Worm (Caenorhabditis elegans): Measurements from ENCODE around the gene fbxa-94.

The fbxa-94 gene

ce11 chrV:15553869-15554268, 18.8 kb upstream of the fbxa-94 start:
- no peak for TF ChIP-seq ceh-48 (tag; optimal IDR thresholded peaks at IDR 0.05)
- TF ChIP-seq hlh-15 (tag; optimal IDR thresholded peaks at IDR 0.05), result peak; percentile 15
- TF ChIP-seq elt-2 (tag; optimal IDR thresholded peaks at IDR 0.05), result peak; percentile 48
- no peak for TF ChIP-seq unc-42 (tag; optimal IDR thresholded peaks at IDR 0.05)
- peak; percentile 71 for TF ChIP-seq hlh-6 (tag; optimal IDR thresholded peaks at IDR 0.05)
- TF ChIP-seq pros-1 (tag; optimal IDR thresholded peaks at IDR 0.05), result no peak
- TF ChIP-seq pax-1 (tag; optimal IDR thresholded peaks at IDR 0.05), result no peak
- TF ChIP-seq sox-2 (GFP tag; IDR thresholded peaks at IDR 0.05), result no peak
- no peak for TF ChIP-seq ama-1 (optimal IDR thresholded peaks at IDR 0.05)
- peak; percentile 38 for TF ChIP-seq K02D7.2 (tag; optimal IDR thresholded peaks at IDR 0.05)
- TF ChIP-seq ceh-6 (GFP tag; optimal IDR thresholded peaks at IDR 0.05), result peak; percentile 12
- no peak for TF ChIP-seq ceh-22 (tag; optimal IDR thresholded peaks at IDR 0.05)
- no peak for TF ChIP-seq unc-86 (tag; optimal IDR thresholded peaks at IDR 0.05)
- TF ChIP-seq rnt-1 (tag; optimal IDR thresholded peaks at IDR 0.05), result peak; percentile 13
- TF ChIP-seq sox-4 (tag; optimal IDR thresholded peaks at IDR 0.05), result peak; percentile 44
- TF ChIP-seq lin-11 (tag; optimal IDR thresholded peaks at IDR 0.05), result peak; percentile 15
- TF ChIP-seq eyg-1 (tag; optimal IDR thresholded peaks at IDR 0.05), result no peak
- TF ChIP-seq ceh-19 (GFP tag; optimal IDR thresholded peaks at IDR 0.05), result peak; percentile 25
- TF ChIP-seq hlh-13 (GFP tag; optimal IDR thresholded peaks at IDR 0.05), result no peak
- no peak for TF ChIP-seq pag-3 (tag; optimal IDR thresholded peaks at IDR 0.05; ENCODE audit: borderline replicate concordance)
- TF ChIP-seq ceh-24 (tag; optimal IDR thresholded peaks at IDR 0.05), result no peak
- TF ChIP-seq ttx-3 (tag; optimal IDR thresholded peaks at IDR 0.05), result peak; percentile 23
- no peak for TF ChIP-seq zip-5 (tag; optimal IDR thresholded peaks at IDR 0.05)
- TF ChIP-seq C38D4.7 (GFP tag; optimal IDR thresholded peaks at IDR 0.05), result peak; percentile 35
- no peak for TF ChIP-seq pha-2 (tag; optimal IDR thresholded peaks at IDR 0.05)
- no peak for TF ChIP-seq pqm-1 (tag; optimal IDR thresholded peaks at IDR 0.05)
- no peak for TF ChIP-seq ceh-2 (tag; optimal IDR thresholded peaks at IDR 0.05)
- no peak for TF ChIP-seq hlh-8 (tag; optimal IDR thresholded peaks at IDR 0.05)
- TF ChIP-seq ceh-45 (GFP tag; IDR thresholded peaks at IDR 0.05), result 0 out of 2 replicates have a peak, but pooled peaks have one; percentile 41
- TF ChIP-seq che-1 (tag; optimal IDR thresholded peaks at IDR 0.05), result peak; percentile 71
- TF ChIP-seq nhr-11 (tag; optimal IDR thresholded peaks at IDR 0.05), result no peak
- TF ChIP-seq pat-9 (tag; optimal IDR thresholded peaks at IDR 0.05), result peak; percentile 27
- TF ChIP-seq syd-9 (tag; optimal IDR thresholded peaks at IDR 0.05), result peak; percentile 23
- peak; percentile 46 for TF ChIP-seq gmeb-2 (tag; optimal IDR thresholded peaks at IDR 0.05)
- peak; percentile 43 for TF ChIP-seq nhr-232 (tag; optimal IDR thresholded peaks at IDR 0.05)
- TF ChIP-seq ceh-14 (tag; optimal IDR thresholded peaks at IDR 0.05), result no peak
- peak; percentile 22 for TF ChIP-seq Y22D7AL.16 (tag; optimal IDR thresholded peaks at IDR 0.05)
- peak; percentile 6 for TF ChIP-seq npax-4 (tag; optimal IDR thresholded peaks at IDR 0.05)
- peak; percentile 25 for TF ChIP-seq C08G9.2 (tag; optimal IDR thresholded peaks at IDR 0.05)
- no peak for TF ChIP-seq K09A11.1 (tag; optimal IDR thresholded peaks at IDR 0.05; ENCODE audit: insufficient read depth)
- TF ChIP-seq dve-1 (tag; optimal IDR thresholded peaks at IDR 0.05), result peak; percentile 1

ce11 chrV:15559047-15559446, 13.7 kb upstream of the fbxa-94 start, which contains the start of gene acr-18:
acr-18 (minus strand) TSS chrV:15559147.
- TF ChIP-seq pat-9 (tag; optimal IDR thresholded peaks at IDR 0.05), result no peak
- no peak for TF ChIP-seq pax-1 (tag; optimal IDR thresholded peaks at IDR 0.05)
- TF ChIP-seq dmd-4 (tag; optimal IDR thresholded peaks at IDR 0.05; ENCODE audit: borderline replicate concordance), result no peak
- no peak for TF ChIP-seq che-1 (tag; optimal IDR thresholded peaks at IDR 0.05)
- no peak for TF ChIP-seq pha-2 (tag; optimal IDR thresholded peaks at IDR 0.05)
- no peak for TF ChIP-seq unc-3 (GFP tag; conservative IDR thresholded peaks at IDR 0.05)
- TF ChIP-seq unc-3 (tag; optimal IDR thresholded peaks at IDR 0.05), result no peak
- TF ChIP-seq dve-1 (tag; optimal IDR thresholded peaks at IDR 0.05), result no peak
- TF ChIP-seq ahr-1 (tag; optimal IDR thresholded peaks at IDR 0.05), result no peak
- no peak for TF ChIP-seq odd-2 (tag; optimal IDR thresholded peaks at IDR 0.05)
- no peak for TF ChIP-seq tbx-2 (tag; optimal IDR thresholded peaks at IDR 0.05)
- no peak for TF ChIP-seq fkh-6 (tag; optimal IDR thresholded peaks at IDR 0.05)
- TF ChIP-seq elt-4 (tag; optimal IDR thresholded peaks at IDR 0.05), result no peak
- TF ChIP-seq hlh-8 (tag; optimal IDR thresholded peaks at IDR 0.05), result no peak

All from whole organism, late embryonic.